Fruit fly (Drosophila melanogaster): ENCODE results near the gene att-ORFB.

- TF ChIP-seq fkh (GFP tag; optimal IDR thresholded peaks at IDR 0.05) (no peak), CG8319 (GFP tag; optimal IDR thresholded peaks at IDR 0.05) (no peak), CG6792 (GFP tag; optimal IDR thresholded peaks at IDR 0.05) (no peak), acj6 (GFP tag; optimal IDR thresholded peaks at IDR 0.05) (no peak), Lpt (GFP tag; optimal IDR thresholded peaks at IDR 0.05) (no peak), CG15336 (GFP tag; IDR thresholded peaks at IDR 0.05) (no peak), Ets21C (GFP tag; optimal IDR thresholded peaks at IDR 0.05) (no peak), spab (GFP tag; optimal IDR thresholded peaks at IDR 0.05) (no peak), Gug (GFP tag; IDR thresholded peaks at IDR 0.05) (no peak), net (GFP tag; optimal IDR thresholded peaks at IDR 0.05) (no peak), CG7368 (GFP tag; optimal IDR thresholded peaks at IDR 0.05) (no peak)
Observed at dm6 chr3R:20600109-20600508, 45.9 kb upstream of the att-ORFB start.

All from whole organism, prepupa.